Worm (Caenorhabditis elegans) whole organism, L4 larva: ENCODE measurements around the gene F53G2.2.

Source experiments
- daf-8 ChIP-seq: fragments of 200-800 bp; sonication (Bioruptor generic); IDR thresholded peaks from 2 replicates; pipeline ENCODE4 v1.3.6; 2022; ENCODE audit warnings: missing genetic modification characterization, missing compliant biosample characterization
- gei-8 ChIP-seq: fragments of 200-800 bp; sonication (Bioruptor generic); optimal IDR thresholded peaks from 2 replicates; lab custom pipeline; 2018; ENCODE audit warnings: mild to moderate bottlenecking, missing genetic modification characterization, missing compliant biosample characterization
- jun-1 ChIP-seq: fragments of 150-350 bp; optimal IDR thresholded peaks from 2 replicates; lab custom pipeline; 2014; ENCODE audit warnings: missing biosample characterization, missing genetic modification reagents, missing genetic modification characterization
- lsy-2 ChIP-seq, 2 experiments: fragments of 150-350 bp in 1 of 2; sonication (generic microtip) in 1 of 2; optimal IDR thresholded peaks; 2 replicates each; lab custom pipeline; 2014 to 2017; ENCODE audit warnings: missing biosample characterization in 2 of 2, missing genetic modification characterization in 2 of 2
- nhr-77 ChIP-seq: fragments of 150-350 bp; optimal IDR thresholded peaks from 2 replicates; lab custom pipeline; 2014; ENCODE audit warnings: missing biosample characterization, missing genetic modification characterization
- pha-4 ChIP-seq, 2 experiments: fragments of 150-350 bp in 1 of 2; fragments of 200-800 bp in 1 of 2; sonication (Bioruptor generic) in 1 of 2; IDR thresholded peaks in 1 of 2; optimal IDR thresholded peaks in 1 of 2; 2 replicates each; pipeline versions ENCODE4 v1.3.6 to Lab custom; 2014 to 2022; ENCODE audit warnings: missing genetic modification characterization in 2 of 2, missing genetic modification reagents in 2 of 2, missing biosample characterization in 1 of 2, missing compliant biosample characterization in 1 of 2
- unc-62 ChIP-seq, 3 experiments: fragments of 150-350 bp in 1 of 3; sonication (generic microtip); optimal IDR thresholded peaks in 2 of 3; peaks in 1 of 3; 1 replicate in 1 of 3; 2 replicates in 2 of 3; lab custom pipeline; 2014 to 2017; ENCODE audit warnings: missing biosample characterization in 3 of 3, missing genetic modification characterization in 3 of 3, missing genetic modification reagents in 3 of 3, missing genotype in 1 of 3

- TF ChIP-seq gei-8 (GFP tag; lab: Kevin White, UChicago) (no peak), pha-4 (GFP tag; IDR thresholded peaks at IDR 0.05; lab: Robert Waterston, UW) (no peak), pha-4 (tag; optimal IDR thresholded peaks at IDR 0.05; lab: Kevin White, UChicago) (no peak), lsy-2 (tag; optimal IDR thresholded peaks at IDR 0.05; lab: Kevin White, UChicago) (no peak), jun-1 (tag; lab: Kevin White, UChicago) (no peak), nhr-77 (tag; lab: Kevin White, UChicago) (no peak), daf-8 (GFP tag; lab: Robert Waterston, UW) (no peak), unc-62 (GFP tag; optimal IDR thresholded peaks at IDR 0.05 in 1 of 2; lab: Kevin White, UChicago) (no peak), unc-62 (tag; optimal IDR thresholded peaks at IDR 0.05; lab: Kevin White, UChicago) (no peak)
Measured at ce11 chrII:2445164-2445563, 36.6 kb upstream of the F53G2.2 start.
